Fruit fly (Drosophila melanogaster) whole organism, pupa: ENCODE data around the gene Cdc14.

ENCODE experiments used
- CG10348 ChIP-seq: fragments of 200-800 bp; sonication (Bioruptor generic); IDR thresholded peaks from 2 replicates; pipeline ENCODE4 v1.3.6; 2022; ENCODE audit warnings: missing biosample characterization, missing genetic modification characterization
- CG12605 ChIP-seq: fragments of 200-800 bp; sonication (Bioruptor generic); IDR thresholded peaks from 2 replicates; pipeline ENCODE4 v1.3.6; 2022; ENCODE audit warnings: missing biosample characterization, missing genetic modification characterization
- CG13204 ChIP-seq: fragments of 200-800 bp; sonication (Bioruptor generic); optimal IDR thresholded peaks from 2 replicates; lab custom pipeline; 2018; ENCODE audit warnings: missing biosample characterization, mild to moderate bottlenecking, missing genetic modification characterization, moderate library complexity
- CG14655 ChIP-seq: fragments of 200-800 bp; sonication (Bioruptor generic); optimal IDR thresholded peaks from 3 replicates; lab custom pipeline; 2017; ENCODE audit warnings: mild to moderate bottlenecking, missing biosample characterization, missing genetic modification reagents, missing genetic modification characterization
- CG15710 ChIP-seq: fragments of 200-800 bp; sonication (Bioruptor generic); optimal IDR thresholded peaks from 2 replicates; lab custom pipeline; 2018; ENCODE audit warnings: missing biosample characterization, mild to moderate bottlenecking, missing genetic modification characterization, moderate library complexity
- CG17806 ChIP-seq: fragments of 200-800 bp; sonication (Bioruptor generic); optimal IDR thresholded peaks from 2 replicates; lab custom pipeline; 2018; ENCODE audit warnings: missing biosample characterization, mild to moderate bottlenecking, missing genetic modification characterization, moderate library complexity
- CG32121 ChIP-seq: fragments of 200-800 bp; sonication (Bioruptor generic); IDR thresholded peaks from 2 replicates; pipeline ENCODE4 v1.3.6; 2022; ENCODE audit warnings: missing biosample characterization, missing genetic modification characterization
- CG34367 ChIP-seq: fragments of 200-800 bp; sonication (Bioruptor generic); optimal IDR thresholded peaks from 2 replicates; lab custom pipeline; 2018; ENCODE audit warnings: missing biosample characterization, mild to moderate bottlenecking, missing genetic modification characterization
- CG4496 ChIP-seq: fragments of 200-800 bp; sonication (Bioruptor generic); IDR thresholded peaks from 3 replicates; pipeline ENCODE4 v1.3.6; 2022; ENCODE audit warnings: missing biosample characterization, missing genetic modification characterization
- CG8159 ChIP-seq: fragments of 200-800 bp; sonication (Bioruptor generic); optimal IDR thresholded peaks from 3 replicates; lab custom pipeline; 2018; ENCODE audit warnings: missing biosample characterization, mild to moderate bottlenecking, missing genetic modification characterization, moderate library complexity
- CG8301 ChIP-seq: fragments of 200-800 bp; sonication (Bioruptor generic); optimal IDR thresholded peaks from 2 replicates; lab custom pipeline; 2018; ENCODE audit warnings: missing biosample characterization, mild to moderate bottlenecking, missing genetic modification characterization
- CG9948 ChIP-seq: fragments of 200-800 bp; sonication (Bioruptor generic); optimal IDR thresholded peaks from 2 replicates; lab custom pipeline; 2018; ENCODE audit warnings: missing biosample characterization, mild to moderate bottlenecking, missing genetic modification characterization, moderate library complexity
- D1 ChIP-seq: fragments of 200-800 bp; sonication (Bioruptor generic); optimal IDR thresholded peaks from 2 replicates; lab custom pipeline; 2018; ENCODE audit warnings: missing biosample characterization, mild to moderate bottlenecking, missing genetic modification characterization, moderate library complexity
- EcR ChIP-seq: fragments of 200-800 bp; sonication (Bioruptor generic); optimal IDR thresholded peaks from 3 replicates; lab custom pipeline; 2019; ENCODE audit warnings: missing biosample characterization, missing genetic modification characterization, mild to moderate bottlenecking, moderate library complexity, missing genetic modification reagents
- Ets98B ChIP-seq: fragments of 200-800 bp; sonication (Bioruptor generic); IDR thresholded peaks from 2 replicates; pipeline ENCODE4 v1.3.6; 2022; ENCODE audit warnings: missing biosample characterization, missing genetic modification characterization
- Pif1A ChIP-seq: fragments of 200-800 bp; sonication (Bioruptor generic); optimal IDR thresholded peaks from 3 replicates; lab custom pipeline; 2016; ENCODE audit warnings: missing biosample characterization, missing genetic modification characterization
- Pif1B ChIP-seq: fragments of 200-800 bp; sonication (Bioruptor generic); optimal IDR thresholded peaks from 3 replicates; lab custom pipeline; 2016; ENCODE audit warnings: missing biosample characterization, missing genetic modification characterization
- Snoo ChIP-seq: fragments of 200-800 bp; sonication (Bioruptor generic); optimal IDR thresholded peaks from 3 replicates; lab custom pipeline; 2017; ENCODE audit warnings: missing biosample characterization, mild to moderate bottlenecking, missing genetic modification characterization, inconsistent platforms
- fd96Ca ChIP-seq: fragments of 200-800 bp; sonication (Bioruptor generic); IDR thresholded peaks from 3 replicates; pipeline ENCODE4 v1.3.6; 2022; ENCODE audit warnings: missing biosample characterization, missing genetic modification characterization
- gl ChIP-seq: fragments of 200-800 bp; sonication (Bioruptor generic); optimal IDR thresholded peaks from 2 replicates; lab custom pipeline; 2018; ENCODE audit warnings: missing biosample characterization, mild to moderate bottlenecking, missing genetic modification characterization
- rn ChIP-seq: fragments of 200-800 bp; sonication (Bioruptor generic); IDR thresholded peaks from 2 replicates; pipeline ENCODE4 v1.3.6; 2022; ENCODE audit warnings: missing biosample characterization, missing genetic modification characterization

Gene Cdc14

dm6 chr2L:7838024-7838423 is 27.5 kb upstream of the Cdc14 start:
- TF ChIP-seq EcR (no peak), CG13204 (no peak), CG17806 (tag; lab: Kevin White, UChicago) (no peak), Ets98B (GFP tag; lab: Robert Waterston, UW) (no peak), CG8159 (tag; lab: Kevin White, UChicago) (no peak), CG12605 (GFP tag; lab: Robert Waterston, UW) (no peak)
- TF ChIP-seq, all 21 proteins: peak for 0

dm6 chr2L:7833650-7834049 is 23.1 kb upstream of the Cdc14 start:
- no peak for TF ChIP-seq CG8301 (tag; lab: Kevin White, UChicago)
- TF ChIP-seq D1 (tag; lab: Kevin White, UChicago) = no peak
- no peak for TF ChIP-seq Pif1A (GFP tag; lab: Kevin White, UChicago)
- TF ChIP-seq, all 21 proteins: peak for 0

dm6 chr2L:7833238-7833637 is 22.7 kb upstream of the Cdc14 start:
- TF ChIP-seq CG4496 (GFP tag; lab: Robert Waterston, UW) (no peak), rn (GFP tag; lab: Robert Waterston, UW) (no peak), CG8301 (tag; lab: Kevin White, UChicago) (no peak), D1 (tag; lab: Kevin White, UChicago) (no peak), CG9948 (peak; percentile 2)

- peak; percentile 47; the same call in 2 of the 3 replicates for TF ChIP-seq CG4496 (GFP tag; lab: Robert Waterston, UW)
- peak; percentile 64; the same call in 1 of the 2 replicates for TF ChIP-seq CG32121 (GFP tag; lab: Robert Waterston, UW)
- no peak for TF ChIP-seq CG8301 (tag; lab: Kevin White, UChicago)
- no peak for TF ChIP-seq CG14655 (GFP tag; lab: Kevin White, UChicago)
- 0 out of 3 replicates have a peak, but pooled peaks have one; percentile 14 for TF ChIP-seq fd96Ca
Measured at dm6 chr2L:7828901-7829300, 18.4 kb upstream of the Cdc14 start.

- TF ChIP-seq Snoo (tag; lab: Kevin White, UChicago) = peak; percentile 18
- TF ChIP-seq CG32121 (GFP tag; lab: Robert Waterston, UW) = peak; percentile 60
- TF ChIP-seq gl (tag; lab: Kevin White, UChicago) = no peak
- no peak for TF ChIP-seq EcR
- peak; percentile 38 for TF ChIP-seq Pif1B (GFP tag; lab: Kevin White, UChicago)
- peak; percentile 73 for TF ChIP-seq CG4496 (GFP tag; lab: Robert Waterston, UW)
- TF ChIP-seq CG15710 (tag; lab: Kevin White, UChicago) = peak; percentile 34
- no peak for TF ChIP-seq Pif1A (GFP tag; lab: Kevin White, UChicago)
- TF ChIP-seq CG8301 (tag; lab: Kevin White, UChicago) = peak; percentile 14
- TF ChIP-seq CG17806 (tag; lab: Kevin White, UChicago) = no peak
- peak; percentile 31 for TF ChIP-seq Ets98B (GFP tag; lab: Robert Waterston, UW)
- no peak for TF ChIP-seq CG12605 (GFP tag; lab: Robert Waterston, UW)
- TF ChIP-seq CG14655 (GFP tag; lab: Kevin White, UChicago) = peak; percentile 46
- TF ChIP-seq CG10348 (GFP tag; lab: Robert Waterston, UW) = no peak
- TF ChIP-seq CG13204 = peak; percentile 51
- TF ChIP-seq CG8159 (tag; lab: Kevin White, UChicago) = peak; percentile 7
- peak; percentile 15 for TF ChIP-seq CG34367
- no peak for TF ChIP-seq CG9948
- TF ChIP-seq D1 (tag; lab: Kevin White, UChicago) = no peak
- no peak for TF ChIP-seq rn (GFP tag; lab: Robert Waterston, UW)
- TF ChIP-seq fd96Ca = peak; percentile 67
Measured at dm6 chr2L:7828231-7828630, 17.7 kb upstream of the Cdc14 start.

dm6 chr2L:7827045-7828004 is 16.8 kb upstream of the Cdc14 start, which contains the start of the genes Rack1 and mts:
Gene Rack1 (minus strand): TSS chr2L:7827315.
Gene mts (plus strand): TSS chr2L:7827650.
- TF ChIP-seq CG13204 (no peak), CG8301 (tag; lab: Kevin White, UChicago) (peak; percentile 43), CG15710 (tag; lab: Kevin White, UChicago) (peak; percentile 54), fd96Ca (peak; percentile 41; the same call in 1 of the 3 replicates), EcR (no peak), CG9948 (peak; percentile 20), Pif1B (GFP tag; lab: Kevin White, UChicago) (peak; percentile 43), Pif1A (GFP tag; lab: Kevin White, UChicago) (peak; percentile 69), CG34367 (peak; percentile 65), Ets98B (GFP tag; lab: Robert Waterston, UW) (peak; percentile 63), CG12605 (GFP tag; lab: Robert Waterston, UW) (peak; percentile 77), CG14655 (GFP tag; lab: Kevin White, UChicago) (no peak), CG4496 (GFP tag; lab: Robert Waterston, UW) (peak; percentile 88), CG32121 (GFP tag; lab: Robert Waterston, UW) (peak; percentile 34; the same call in 1 of the 2 replicates), gl (tag; lab: Kevin White, UChicago) (peak; percentile 42), CG8159 (tag; lab: Kevin White, UChicago) (peak; percentile 58), D1 (tag; lab: Kevin White, UChicago) (no peak), CG10348 (GFP tag; lab: Robert Waterston, UW) (no peak), Snoo (tag; lab: Kevin White, UChicago) (peak; percentile 86), rn (GFP tag; lab: Robert Waterston, UW) (peak; percentile 43), CG17806 (tag; lab: Kevin White, UChicago) (peak; percentile 25)
